Fruit fly (Drosophila melanogaster) whole organism, embryonic: Measurements from ENCODE around the gene CG6012.
A peak's percentile ranks its signal among the peaks of the same experiment; 100 is the strongest.

Experiments
- Adf1 ChIP-seq: fragments of 200-800 bp; sonication (Bioruptor generic); IDR thresholded peaks from 2 replicates; pipeline ENCODE4 v1.3.6; 2022; ENCODE audit warnings: missing biosample characterization, missing genetic modification characterization
- CG10209 ChIP-seq: fragments of 200-800 bp; sonication (Bioruptor generic); optimal IDR thresholded peaks from 3 replicates; lab custom pipeline; 2017; ENCODE audit warnings: missing biosample characterization, mild to moderate bottlenecking, missing genetic modification characterization, missing genetic modification reagents
- CG10543 ChIP-seq: fragments of 200-800 bp; sonication (Bioruptor generic); optimal IDR thresholded peaks from 3 replicates; lab custom pipeline; 2017; ENCODE audit warnings: missing biosample characterization, mild to moderate bottlenecking, missing genetic modification characterization, moderate library complexity
- CG11085 ChIP-seq: fragments of 200-800 bp; sonication (Bioruptor generic); IDR thresholded peaks from 2 replicates; pipeline ENCODE4 v1.3.6; 2022; ENCODE audit warnings: missing biosample characterization, missing genetic modification characterization
- CG14050 ChIP-seq: fragments of 200-800 bp; sonication (Bioruptor generic); IDR thresholded peaks from 3 replicates; pipeline ENCODE4 v1.3.6; 2022; ENCODE audit warnings: missing biosample characterization, missing genetic modification characterization
- CG15269 ChIP-seq: fragments of 200-800 bp; sonication (Bioruptor generic); optimal IDR thresholded peaks from 2 replicates; lab custom pipeline; 2018; ENCODE audit warnings: missing biosample characterization, mild to moderate bottlenecking, missing genetic modification characterization, moderate library complexity
- CG16863 ChIP-seq: fragments of 200-800 bp; sonication (Bioruptor generic); optimal IDR thresholded peaks from 3 replicates; lab custom pipeline; 2016; ENCODE audit warnings: missing biosample characterization, missing genetic modification characterization
- CG17359 ChIP-seq: fragments of 200-800 bp; sonication (Bioruptor generic); optimal IDR thresholded peaks from 3 replicates; lab custom pipeline; 2018; ENCODE audit warnings: missing biosample characterization, mild to moderate bottlenecking, missing genetic modification characterization, moderate library complexity
- CG17568 ChIP-seq: fragments of 200-800 bp; sonication (Bioruptor generic); optimal IDR thresholded peaks from 2 replicates; lab custom pipeline; 2018; ENCODE audit warnings: missing biosample characterization, mild to moderate bottlenecking, missing genetic modification characterization, moderate library complexity
- CG18011 ChIP-seq: fragments of 200-800 bp; sonication (Bioruptor generic); optimal IDR thresholded peaks from 2 replicates; lab custom pipeline; 2017; ENCODE audit warnings: missing biosample characterization, missing genetic modification characterization, mild to moderate bottlenecking, moderate library complexity, missing genotype
- CG2199 ChIP-seq: fragments of 200-800 bp; sonication (Bioruptor generic); IDR thresholded peaks from 3 replicates; pipeline ENCODE4 v1.3.6; 2022; ENCODE audit warnings: missing biosample characterization, missing genetic modification characterization
- CG2875 ChIP-seq: fragments of 200-800 bp; sonication (Bioruptor generic); optimal IDR thresholded peaks from 2 replicates; lab custom pipeline; 2017; ENCODE audit warnings: missing biosample characterization, mild to moderate bottlenecking, missing genetic modification characterization, missing genetic modification reagents
- CG3065 ChIP-seq: fragments of 200-800 bp; sonication (Bioruptor generic); optimal IDR thresholded peaks from 2 replicates; lab custom pipeline; 2016; ENCODE audit warnings: missing biosample characterization, missing genetic modification characterization
- CG3407 ChIP-seq: fragments of 200-800 bp; sonication (Bioruptor generic); optimal IDR thresholded peaks from 2 replicates; lab custom pipeline; 2018; ENCODE audit warnings: missing biosample characterization, mild to moderate bottlenecking, missing genetic modification characterization
- CG5245 ChIP-seq: fragments of 200-800 bp; sonication (Bioruptor generic); optimal IDR thresholded peaks from 3 replicates; lab custom pipeline; 2016; ENCODE audit warnings: missing biosample characterization, missing genetic modification characterization
- CG7745 ChIP-seq: fragments of 200-800 bp; sonication (Bioruptor generic); optimal IDR thresholded peaks from 2 replicates; lab custom pipeline; 2018; ENCODE audit warnings: missing biosample characterization, mild to moderate bottlenecking, missing genetic modification characterization, moderate library complexity
- CG8359 ChIP-seq: fragments of 200-800 bp; sonication (Bioruptor generic); optimal IDR thresholded peaks from 2 replicates; lab custom pipeline; 2017; ENCODE audit warnings: missing biosample characterization, mild to moderate bottlenecking, missing genetic modification characterization, borderline replicate concordance
- CG9797 ChIP-seq: fragments of 200-800 bp; sonication (Bioruptor generic); optimal IDR thresholded peaks from 3 replicates; lab custom pipeline; 2018; ENCODE audit warnings: missing biosample characterization, mild to moderate bottlenecking, missing genetic modification characterization
- Camta ChIP-seq: fragments of 200-800 bp; sonication (Bioruptor generic); optimal IDR thresholded peaks from 2 replicates; lab custom pipeline; 2016; ENCODE audit warnings: missing biosample characterization, missing genetic modification characterization
- Doc3 ChIP-seq: fragments of 200-800 bp; sonication (Bioruptor generic); IDR thresholded peaks from 3 replicates; pipeline ENCODE4 v1.3.6; 2022; ENCODE audit warnings: missing biosample characterization, missing genetic modification characterization; ENCODE audit not compliant: partially characterized antibody
- ERR ChIP-seq: fragments of 200-800 bp; sonication (Bioruptor generic); optimal IDR thresholded peaks from 2 replicates; lab custom pipeline; 2016; ENCODE audit warnings: missing biosample characterization, missing genetic modification characterization
- Eip74EF ChIP-seq, 2 experiments: fragments of 200-800 bp in 1 of 2; fragments of >200 bp in 1 of 2; sonication (Bioruptor generic) in 1 of 2; optimal IDR thresholded peaks; 2 replicates each; lab custom pipeline; 2017 to 2019; ENCODE audit warnings: missing biosample characterization in 2 of 2, missing genetic modification characterization in 2 of 2, mild to moderate bottlenecking in 1 of 2, moderate library complexity in 1 of 2
- Ets97D ChIP-seq: fragments of 200-800 bp; sonication (Bioruptor generic); optimal IDR thresholded peaks from 3 replicates; lab custom pipeline; 2016; ENCODE audit warnings: missing biosample characterization, missing genetic modification characterization
- Gsc ChIP-seq: fragments of 200-800 bp; sonication (Bioruptor generic); IDR thresholded peaks from 2 replicates; pipeline ENCODE4 v1.3.6; 2022; ENCODE audit warnings: missing biosample characterization, missing genetic modification characterization
- H15 ChIP-seq: fragments of 200-800 bp; sonication (Bioruptor generic); IDR thresholded peaks from 3 replicates; pipeline ENCODE4 v1.3.6; 2022; ENCODE audit warnings: missing biosample characterization, missing genetic modification characterization
- HHEX ChIP-seq: fragments of 200-800 bp; sonication (Bioruptor generic); optimal IDR thresholded peaks from 3 replicates; lab custom pipeline; 2017; ENCODE audit warnings: missing biosample characterization, mild to moderate bottlenecking, missing genetic modification characterization, missing genetic modification reagents
- HLH3B ChIP-seq: fragments of 200-800 bp; sonication (Bioruptor generic); IDR thresholded peaks from 2 replicates; pipeline ENCODE4 v1.3.6; 2022; ENCODE audit warnings: missing biosample characterization, missing genetic modification characterization
- HLHmδ ChIP-seq: fragments of 200-800 bp; sonication (Bioruptor generic); optimal IDR thresholded peaks from 2 replicates; lab custom pipeline; 2018; ENCODE audit warnings: missing biosample characterization, mild to moderate bottlenecking, missing genetic modification characterization, moderate library complexity
- Max ChIP-seq: fragments of 200-800 bp; sonication (Bioruptor generic); optimal IDR thresholded peaks from 2 replicates; lab custom pipeline; 2016; ENCODE audit warnings: missing biosample characterization, mild to moderate bottlenecking, missing genetic modification characterization
- Nf-YB ChIP-seq: fragments of 200-800 bp; sonication (Bioruptor generic); optimal IDR thresholded peaks from 3 replicates; lab custom pipeline; 2019; ENCODE audit warnings: missing biosample characterization, mild to moderate bottlenecking, missing genetic modification characterization, moderate library complexity
- Nf-YC ChIP-seq: fragments of 200-800 bp; optimal IDR thresholded peaks from 3 replicates; lab custom pipeline; 2019; ENCODE audit warnings: missing biosample characterization, mild to moderate bottlenecking, missing genetic modification characterization, moderate library complexity
- Rfx ChIP-seq: fragments of 200-800 bp; sonication (Bioruptor generic); IDR thresholded peaks from 2 replicates; pipeline ENCODE4 v1.3.6; 2022; ENCODE audit warnings: missing biosample characterization, missing genetic modification characterization
- ato ChIP-seq: fragments of 200-800 bp; sonication (Bioruptor generic); IDR thresholded peaks from 2 replicates; pipeline ENCODE4 v1.3.6; 2022; ENCODE audit warnings: missing biosample characterization, missing genetic modification characterization; ENCODE audit not compliant: partially characterized antibody
- cwo ChIP-seq: fragments of 200-800 bp; sonication (Bioruptor generic); optimal IDR thresholded peaks from 3 replicates; lab custom pipeline; 2017; ENCODE audit warnings: missing biosample characterization, missing genetic modification characterization, mild to moderate bottlenecking, moderate library complexity, missing genetic modification reagents
- fd3F ChIP-seq: fragments of 200-800 bp; sonication (Bioruptor generic); optimal IDR thresholded peaks from 2 replicates; lab custom pipeline; 2018; ENCODE audit warnings: missing biosample characterization, mild to moderate bottlenecking, missing genetic modification characterization, moderate library complexity
- grn ChIP-seq: fragments of 200-800 bp; sonication (Bioruptor generic); optimal IDR thresholded peaks from 3 replicates; lab custom pipeline; 2017; ENCODE audit warnings: missing biosample characterization, missing genetic modification characterization
- gsb-n ChIP-seq: fragments of 200-800 bp; sonication (Bioruptor generic); optimal IDR thresholded peaks from 3 replicates; lab custom pipeline; 2018; ENCODE audit warnings: missing biosample characterization, mild to moderate bottlenecking, missing genetic modification characterization
- lab ChIP-seq: fragments of 200-800 bp; sonication (Bioruptor generic); optimal IDR thresholded peaks from 3 replicates; lab custom pipeline; 2017; ENCODE audit warnings: missing biosample characterization, missing genetic modification characterization, mild to moderate bottlenecking, moderate library complexity, missing genetic modification reagents
- lov ChIP-seq, 2 experiments: fragments of 200-800 bp in 1 of 2; fragments of >200 bp in 1 of 2; sonication (Bioruptor generic) in 1 of 2; IDR thresholded peaks in 1 of 2; optimal IDR thresholded peaks in 1 of 2; 2 replicates in 1 of 2; 3 replicates in 1 of 2; pipeline versions ENCODE4 v1.3.6 to Lab custom; 2017 to 2022; ENCODE audit warnings: missing biosample characterization in 1 of 2, missing genetic modification characterization in 1 of 2
- luna ChIP-seq: fragments of 200-800 bp; sonication (Bioruptor generic); optimal IDR thresholded peaks from 2 replicates; lab custom pipeline; 2016; ENCODE audit warnings: missing biosample characterization, missing genetic modification characterization
- nom ChIP-seq: fragments of 200-800 bp; sonication (Bioruptor generic); optimal IDR thresholded peaks from 2 replicates; lab custom pipeline; 2017; ENCODE audit warnings: missing biosample characterization, missing genetic modification characterization, mild to moderate bottlenecking, moderate library complexity, missing genetic modification reagents
- repo ChIP-seq: fragments of 200-800 bp; sonication (Bioruptor generic); optimal IDR thresholded peaks from 2 replicates; lab custom pipeline; 2016; ENCODE audit warnings: missing biosample characterization, missing genetic modification characterization
- sim ChIP-seq: fragments of 200-800 bp; sonication (Bioruptor generic); IDR thresholded peaks from 2 replicates; pipeline ENCODE4 v1.3.6; 2022; ENCODE audit warnings: missing biosample characterization, missing genetic modification characterization
- slbo ChIP-seq: fragments of 200-800 bp; sonication (Bioruptor generic); IDR thresholded peaks from 2 replicates; pipeline ENCODE4 v1.3.6; 2022; ENCODE audit warnings: missing biosample characterization, missing genetic modification characterization
- stwl ChIP-seq: fragments of 200-800 bp; sonication (Bioruptor generic); optimal IDR thresholded peaks from 3 replicates; lab custom pipeline; 2018; ENCODE audit warnings: missing biosample characterization, mild to moderate bottlenecking, missing genetic modification characterization, moderate library complexity
- wor ChIP-seq: fragments of 200-800 bp; sonication (Bioruptor generic); IDR thresholded peaks from 2 replicates; pipeline ENCODE4 v1.3.6; 2022; ENCODE audit warnings: missing biosample characterization, missing genetic modification characterization
- zf30C ChIP-seq: fragments of 200-800 bp; sonication (Bioruptor generic); optimal IDR thresholded peaks from 3 replicates; lab custom pipeline; 2018; ENCODE audit warnings: missing biosample characterization, mild to moderate bottlenecking, missing genetic modification characterization

CG6012 gene

dm6 chr2L:16815989-16816749 lies 45.1 kb downstream of the CG6012 start, which contains the start of gene mdy (continued):
- TF ChIP-seq H15 (GFP tag; lab: Robert Waterston, UW): peak; percentile 36; the same call in 1 of the 3 replicates
- TF ChIP-seq nom (GFP tag; lab: Kevin White, UChicago): no peak
- TF ChIP-seq cwo (GFP tag; lab: Kevin White, UChicago): peak; percentile 35
- TF ChIP-seq Nf-YB (GFP tag; lab: Kevin White, UChicago): peak; percentile 23
- peak; percentile 47 for TF ChIP-seq zf30C (GFP tag; lab: Kevin White, UChicago)
- no peak for TF ChIP-seq CG2875 (GFP tag; lab: Kevin White, UChicago)
- TF ChIP-seq lab (GFP tag; lab: Kevin White, UChicago): peak; percentile 44
- TF ChIP-seq CG17359 (tag; lab: Kevin White, UChicago): peak; percentile 42
- peak; percentile 44 for TF ChIP-seq HLH3B (GFP tag; lab: Robert Waterston, UW)
- no peak for TF ChIP-seq CG17568 (GFP tag; lab: Kevin White, UChicago)
- TF ChIP-seq Nf-YC (tag; lab: Kevin White, UChicago): peak; percentile 48
- no peak for TF ChIP-seq Doc3
- peak; percentile 52 for TF ChIP-seq CG18011 (GFP tag; lab: Kevin White, UChicago)
- TF ChIP-seq CG11085: no peak; the same call in 1 of the 2 replicates
- TF ChIP-seq CG10543 (GFP tag; lab: Kevin White, UChicago): no peak
- TF ChIP-seq Gsc: no peak
- no peak for TF ChIP-seq sim (GFP tag; lab: Robert Waterston, UW)
- no peak for TF ChIP-seq HLHmδ
- peak; percentile 51 for TF ChIP-seq CG10209 (GFP tag; lab: Kevin White, UChicago)
- TF ChIP-seq CG16863 (GFP tag; lab: Kevin White, UChicago): peak; percentile 55
- no peak for TF ChIP-seq ERR
- TF ChIP-seq Rfx (GFP tag; lab: Robert Waterston, UW): peak; percentile 65
- TF ChIP-seq CG3407 (GFP tag; lab: Kevin White, UChicago): no peak
- peak; percentile 65 for TF ChIP-seq Max
- TF ChIP-seq CG2199 (GFP tag; lab: Robert Waterston, UW): 0 out of 3 replicates have a peak, but pooled peaks have one; percentile 61
- TF ChIP-seq ato (GFP tag; lab: Robert Waterston, UW): no peak
- TF ChIP-seq HHEX (GFP tag; lab: Kevin White, UChicago): no peak
- TF ChIP-seq CG7745 (tag; lab: Kevin White, UChicago): no peak
- no peak for TF ChIP-seq CG8359 (GFP tag; lab: Kevin White, UChicago)
- TF ChIP-seq CG9797 (GFP tag; lab: Kevin White, UChicago): peak; percentile 19
- TF ChIP-seq gsb-n: peak; percentile 36
- no peak for TF ChIP-seq luna (GFP tag; lab: Kevin White, UChicago)
- TF ChIP-seq Adf1 (GFP tag; lab: Robert Waterston, UW): no peak; the same call in 1 of the 2 replicates
- TF ChIP-seq Eip74EF (GFP tag; optimal IDR thresholded peaks at IDR 0.05; lab: Kevin White, UChicago): peak in 1 of 2 experiments; percentile 17
- TF ChIP-seq repo (GFP tag; lab: Kevin White, UChicago): peak; percentile 22
- no peak for TF ChIP-seq grn (GFP tag; lab: Kevin White, UChicago)
- peak; percentile 32 for TF ChIP-seq CG5245 (GFP tag; lab: Kevin White, UChicago)
- TF ChIP-seq slbo: peak; percentile 67
- peak; percentile 45 for TF ChIP-seq Ets97D (GFP tag; lab: Kevin White, UChicago)
- peak; percentile 3 for TF ChIP-seq fd3F (GFP tag; lab: Kevin White, UChicago)
- peak; percentile 24 for TF ChIP-seq stwl (tag; lab: Kevin White, UChicago)
- peak; percentile 26; the same call in 1 of the 3 replicates for TF ChIP-seq CG14050 (GFP tag; lab: Robert Waterston, UW)
- peak; percentile 4 for TF ChIP-seq Camta (GFP tag; lab: Kevin White, UChicago)
- TF ChIP-seq wor (GFP tag; lab: Robert Waterston, UW): no peak; the same call in 1 of the 2 replicates
- no peak for TF ChIP-seq lov (optimal IDR thresholded peaks at IDR 0.05; lab: Kevin White, UChicago)
- TF ChIP-seq lov (GFP tag; IDR thresholded peaks at IDR 0.05; lab: Robert Waterston, UW): 0 out of 3 replicates have a peak, but pooled peaks have one; percentile 56
- TF ChIP-seq CG15269 (tag; lab: Kevin White, UChicago): peak; percentile 45
- TF ChIP-seq CG3065 (GFP tag; lab: Kevin White, UChicago): peak; percentile 4
